Worm (Caenorhabditis elegans) whole organism, early embryonic: ENCODE measurements around the gene frpr-10.

ENCODE experiments used
- B0310.2 ChIP-seq: sonication (generic microtip); optimal IDR thresholded peaks from 2 replicates; lab custom pipeline; 2016; ENCODE audit warnings: mild to moderate bottlenecking, missing genetic modification characterization, missing compliant biosample characterization
- F13C5.2 ChIP-seq: sonication (generic microtip); optimal IDR thresholded peaks from 2 replicates; lab custom pipeline; 2017; ENCODE audit warnings: mild to moderate bottlenecking, missing genetic modification characterization, inconsistent platforms, missing compliant biosample characterization
- aly-1 ChIP-seq: sonication (generic microtip); optimal IDR thresholded peaks from 2 replicates; lab custom pipeline; 2016; ENCODE audit warnings: missing genetic modification characterization, missing compliant biosample characterization
- ama-1 ChIP-seq: fragments of 150-350 bp; optimal IDR thresholded peaks from 2 replicates; lab custom pipeline; 2014
- ceh-13 ChIP-seq: fragments of 200-800 bp; sonication (Bioruptor generic); optimal IDR thresholded peaks from 2 replicates; lab custom pipeline; 2018; ENCODE audit warnings: mild to moderate bottlenecking, missing genetic modification characterization, missing compliant biosample characterization
- ceh-36 ChIP-seq: sonication (generic microtip); optimal IDR thresholded peaks from 2 replicates; lab custom pipeline; 2016; ENCODE audit warnings: missing genetic modification characterization, inconsistent platforms, missing compliant biosample characterization
- hmbx-1 ChIP-seq: sonication (generic microtip); optimal IDR thresholded peaks from 2 replicates; lab custom pipeline; 2016; ENCODE audit warnings: mild to moderate bottlenecking, missing genetic modification characterization, missing compliant biosample characterization
- hmg-4 ChIP-seq: fragments of 200-800 bp; sonication (Bioruptor generic); optimal IDR thresholded peaks from 2 replicates; lab custom pipeline; 2018; ENCODE audit warnings: mild to moderate bottlenecking, missing genetic modification characterization, missing compliant biosample characterization
- scrt-1 ChIP-seq: fragments of 200-800 bp; sonication (Bioruptor generic); IDR thresholded peaks from 2 replicates; pipeline ENCODE4 v1.3.6; 2022; ENCODE audit warnings: missing genetic modification characterization, missing compliant biosample characterization
- sea-1 ChIP-seq: fragments of 200-800 bp; sonication (Bioruptor generic); conservative IDR thresholded peaks from 2 replicates; pipeline ENCODE4 v1.3.6; 2022; ENCODE audit warnings: missing genetic modification characterization, missing compliant biosample characterization
- tbx-11 ChIP-seq: fragments of 200-800 bp; sonication (Bioruptor generic); IDR thresholded peaks from 2 replicates; pipeline ENCODE4 v1.3.6; 2022; ENCODE audit warnings: missing genetic modification characterization, missing compliant biosample characterization
- tra-4 ChIP-seq: sonication (generic microtip); optimal IDR thresholded peaks from 2 replicates; lab custom pipeline; 2017; ENCODE audit warnings: missing genetic modification characterization, missing compliant biosample characterization

DNA sequence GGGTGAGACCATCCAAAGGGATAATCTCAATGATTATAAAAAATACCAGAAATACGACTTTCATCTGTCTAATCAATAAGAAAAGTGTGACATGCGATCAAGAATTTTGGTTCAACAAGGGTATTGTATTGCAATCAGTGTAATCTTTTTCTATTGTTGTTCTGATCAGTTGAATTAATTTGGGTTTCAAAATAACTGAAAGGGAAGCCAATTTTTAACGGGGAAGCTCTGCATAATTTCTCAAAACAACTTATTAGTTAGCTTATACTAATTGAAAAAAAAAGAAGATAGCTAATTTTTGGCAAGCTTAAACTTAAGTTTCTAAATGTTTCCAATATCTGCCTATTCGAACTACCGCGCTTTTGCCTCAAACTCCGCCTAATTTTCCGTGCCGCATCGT, 30.4 kb upstream of the frpr-10 start, which contains the start of gene C49H3.12:
- no peak for TF ChIP-seq F13C5.2 (tag; lab: Kevin White, UChicago)
- no peak for TF ChIP-seq ama-1 (lab: Kevin White, UChicago)
- no peak for TF ChIP-seq tbx-11
- no peak for TF ChIP-seq tra-4
- TF ChIP-seq B0310.2 (tag; lab: Kevin White, UChicago), result no peak
- no peak for TF ChIP-seq ceh-36
- no peak for TF ChIP-seq aly-1 (tag; lab: Kevin White, UChicago)
- no peak for TF ChIP-seq ceh-13 (GFP tag; lab: Kevin White, UChicago)
- TF ChIP-seq hmbx-1 (tag; lab: Kevin White, UChicago), result no peak
- no peak for TF ChIP-seq sea-1 (GFP tag; lab: Robert Waterston, UW)
- TF ChIP-seq scrt-1, result no peak
- TF ChIP-seq hmg-4 (GFP tag; lab: Kevin White, UChicago), result no peak
